Fruit fly (Drosophila melanogaster) whole organism, prepupa: ENCODE data around the gene CG14969.
A peak's percentile ranks its signal among the peaks of the same experiment; 100 is the strongest.

ENCODE experiments used
- CG10631 ChIP-seq: fragments of 200-800 bp; sonication (Bioruptor generic); optimal IDR thresholded peaks from 2 replicates; lab custom pipeline; 2016; ENCODE audit warnings: missing biosample characterization, missing genetic modification characterization
- CG11762 ChIP-seq: fragments of 200-800 bp; sonication (Bioruptor generic); optimal IDR thresholded peaks from 3 replicates; lab custom pipeline; 2016; ENCODE audit warnings: missing biosample characterization, missing genetic modification characterization; ENCODE audit not compliant: insufficient read depth
- CG15336 ChIP-seq: fragments of 200-800 bp; sonication (Bioruptor generic); IDR thresholded peaks from 2 replicates; pipeline ENCODE4 v1.3.6; 2022; ENCODE audit warnings: missing biosample characterization, missing genetic modification characterization
- CG16779 ChIP-seq: fragments of 200-800 bp; sonication (Bioruptor generic); optimal IDR thresholded peaks from 3 replicates; lab custom pipeline; 2017; ENCODE audit warnings: missing biosample characterization, mild to moderate bottlenecking, missing genetic modification characterization
- CG3032 ChIP-seq: fragments of 200-800 bp; optimal IDR thresholded peaks from 2 replicates; lab custom pipeline; 2019; ENCODE audit warnings: missing biosample characterization, mild to moderate bottlenecking, missing genetic modification characterization, moderate library complexity
- CG32006 ChIP-seq: fragments of 200-800 bp; sonication (Bioruptor generic); optimal IDR thresholded peaks from 3 replicates; lab custom pipeline; 2017; ENCODE audit warnings: missing biosample characterization, mild to moderate bottlenecking, missing genetic modification characterization
- CG34406 ChIP-seq: fragments of 200-800 bp; sonication (Bioruptor generic); optimal IDR thresholded peaks from 3 replicates; lab custom pipeline; 2016; ENCODE audit warnings: missing biosample characterization, missing genetic modification characterization
- CG3919 ChIP-seq: fragments of 200-800 bp; sonication (Bioruptor generic); optimal IDR thresholded peaks from 3 replicates; lab custom pipeline; 2016; ENCODE audit warnings: missing biosample characterization, missing genetic modification characterization
- CG6163 ChIP-seq: fragments of 200-800 bp; sonication (Bioruptor generic); IDR thresholded peaks from 3 replicates; pipeline ENCODE4 v1.3.6; 2022; ENCODE audit warnings: missing biosample characterization, missing genetic modification characterization
- CG6276 ChIP-seq: fragments of 200-800 bp; sonication (Bioruptor generic); optimal IDR thresholded peaks from 2 replicates; lab custom pipeline; 2017; ENCODE audit warnings: missing biosample characterization, mild to moderate bottlenecking, missing genetic modification characterization
- CG6792 ChIP-seq: fragments of 200-800 bp; sonication (Bioruptor generic); optimal IDR thresholded peaks from 3 replicates; lab custom pipeline; 2016; ENCODE audit warnings: missing biosample characterization, missing genetic modification characterization
- CG8119 ChIP-seq: fragments of 200-800 bp; sonication (Bioruptor generic); IDR thresholded peaks from 3 replicates; pipeline ENCODE4 v1.3.6; 2022; ENCODE audit warnings: missing biosample characterization, missing genetic modification characterization
- CG8319 ChIP-seq: fragments of 200-800 bp; sonication (Bioruptor generic); optimal IDR thresholded peaks from 3 replicates; lab custom pipeline; 2016; ENCODE audit warnings: missing biosample characterization, missing genetic modification characterization
- CG9139 ChIP-seq: fragments of 200-800 bp; sonication (Bioruptor generic); optimal IDR thresholded peaks from 3 replicates; lab custom pipeline; 2017; ENCODE audit warnings: missing biosample characterization, mild to moderate bottlenecking, missing genetic modification characterization
- Eip78C ChIP-seq: fragments of 200-800 bp; sonication (Bioruptor generic); peaks from one replicate; lab custom pipeline; 2016; ENCODE audit warnings: missing biosample characterization, missing genetic modification characterization
- Eip93F ChIP-seq: fragments of 200-800 bp; sonication (Bioruptor generic); optimal IDR thresholded peaks from 2 replicates; lab custom pipeline; 2016; ENCODE audit warnings: missing biosample characterization, mild to moderate bottlenecking, missing genetic modification characterization
- Ets96B ChIP-seq: fragments of 200-800 bp; optimal IDR thresholded peaks from 2 replicates; lab custom pipeline; 2019; ENCODE audit warnings: missing biosample characterization, mild to moderate bottlenecking, missing genetic modification characterization, moderate library complexity
- Gug ChIP-seq: fragments of 200-800 bp; sonication (Bioruptor generic); IDR thresholded peaks from 2 replicates; pipeline ENCODE4 v1.3.6; 2022; ENCODE audit warnings: missing biosample characterization, missing genetic modification characterization
- Lpt ChIP-seq: fragments of 200-800 bp; sonication (Bioruptor generic); optimal IDR thresholded peaks from 3 replicates; lab custom pipeline; 2016; ENCODE audit warnings: missing biosample characterization, missing genetic modification characterization
- OdsH ChIP-seq: fragments of 200-800 bp; sonication (Bioruptor generic); optimal IDR thresholded peaks from 3 replicates; lab custom pipeline; 2016; ENCODE audit warnings: missing biosample characterization, missing genetic modification characterization
- Smox ChIP-seq: fragments of 200-800 bp; sonication (Bioruptor generic); optimal IDR thresholded peaks from 3 replicates; lab custom pipeline; 2016; ENCODE audit warnings: missing biosample characterization, missing genetic modification characterization
- Sox102F ChIP-seq: fragments of 200-800 bp; sonication (Bioruptor generic); optimal IDR thresholded peaks from 2 replicates; lab custom pipeline; 2016; ENCODE audit warnings: missing biosample characterization, mild to moderate bottlenecking, missing genetic modification characterization
- Sox14 ChIP-seq: fragments of 200-800 bp; sonication (Bioruptor generic); optimal IDR thresholded peaks from 3 replicates; lab custom pipeline; 2016; ENCODE audit warnings: missing biosample characterization, missing genetic modification characterization
- achi ChIP-seq: fragments of 200-800 bp; sonication (Bioruptor generic); optimal IDR thresholded peaks from 3 replicates; lab custom pipeline; 2016; ENCODE audit warnings: missing biosample characterization, missing genetic modification characterization
- acj6 ChIP-seq: fragments of 200-800 bp; sonication (Bioruptor generic); optimal IDR thresholded peaks from 3 replicates; lab custom pipeline; 2016; ENCODE audit warnings: missing biosample characterization, missing genetic modification characterization
- cyc ChIP-seq: fragments of 200-800 bp; sonication (Bioruptor generic); optimal IDR thresholded peaks from 3 replicates; lab custom pipeline; 2016; ENCODE audit warnings: missing biosample characterization, missing genetic modification characterization
- eg ChIP-seq: fragments of 200-800 bp; sonication (Bioruptor generic); IDR thresholded peaks from 3 replicates; pipeline ENCODE4 v1.3.6; 2022; ENCODE audit warnings: missing biosample characterization, missing genetic modification characterization
- esn ChIP-seq: fragments of 200-800 bp; sonication (Bioruptor generic); optimal IDR thresholded peaks from 2 replicates; lab custom pipeline; 2016; ENCODE audit warnings: missing biosample characterization, mild to moderate bottlenecking, missing genetic modification characterization, moderate library complexity
- fd59A ChIP-seq: fragments of 200-800 bp; sonication (Bioruptor generic); optimal IDR thresholded peaks from 2 replicates; lab custom pipeline; 2017; ENCODE audit warnings: missing biosample characterization, mild to moderate bottlenecking, missing genetic modification characterization, missing genetic modification reagents
- fkh ChIP-seq: fragments of 200-800 bp; sonication (Bioruptor generic); optimal IDR thresholded peaks from 3 replicates; lab custom pipeline; 2017; ENCODE audit warnings: missing biosample characterization, mild to moderate bottlenecking, missing genetic modification characterization, moderate library complexity
- net ChIP-seq: fragments of 200-800 bp; sonication (Bioruptor generic); optimal IDR thresholded peaks from 3 replicates; lab custom pipeline; 2016; ENCODE audit warnings: missing biosample characterization, missing genetic modification characterization
- pdm3 ChIP-seq: fragments of 200-800 bp; sonication (Bioruptor generic); optimal IDR thresholded peaks from 3 replicates; lab custom pipeline; 2016; ENCODE audit warnings: missing biosample characterization, missing genetic modification characterization
- salr ChIP-seq, 2 experiments: fragments of 200-800 bp; sonication (Bioruptor generic); optimal IDR thresholded peaks; 3 replicates each; lab custom pipeline; 2016 to 2018; ENCODE audit warnings: missing biosample characterization in 2 of 2, missing genetic modification characterization in 2 of 2, mild to moderate bottlenecking in 1 of 2
- spab ChIP-seq: fragments of 200-800 bp; sonication (Bioruptor generic); optimal IDR thresholded peaks from 2 replicates; lab custom pipeline; 2017; ENCODE audit warnings: missing biosample characterization, mild to moderate bottlenecking, missing genetic modification characterization, missing genetic modification reagents
- ss ChIP-seq, 2 experiments: fragments of 200-800 bp; sonication (Bioruptor generic); optimal IDR thresholded peaks; 2 replicates in 1 of 2; 3 replicates in 1 of 2; lab custom pipeline; 2017 to 2018; ENCODE audit warnings: mild to moderate bottlenecking in 2 of 2, missing biosample characterization in 2 of 2, missing genetic modification characterization in 2 of 2, moderate library complexity in 1 of 2
- svp ChIP-seq: fragments of 200-800 bp; sonication (Bioruptor generic); peaks from one replicate; lab custom pipeline; 2016; ENCODE audit warnings: missing biosample characterization, missing genetic modification characterization
- vri ChIP-seq: fragments of 200-800 bp; sonication (Bioruptor generic); optimal IDR thresholded peaks from 3 replicates; lab custom pipeline; 2016; ENCODE audit warnings: missing biosample characterization, mild to moderate bottlenecking, missing genetic modification characterization

CG14969 gene

dm6 chr3L:3377965-3378292, 43.2 kb upstream of the CG14969 start, which contains the start of gene Ids (continued):
- TF ChIP-seq CG16779 (no peak), Ets96B (tag; lab: Kevin White, UChicago) (peak; percentile 68), acj6 (peak; percentile 72), Sox102F (GFP tag; lab: Kevin White, UChicago) (no peak), Eip78C (GFP tag; lab: Kevin White, UChicago) (peak; percentile 94), Lpt (GFP tag; lab: Kevin White, UChicago) (peak; percentile 54), CG9139 (no peak), CG10631 (GFP tag; lab: Kevin White, UChicago) (no peak), pdm3 (GFP tag; lab: Kevin White, UChicago) (no peak), fkh (GFP tag; lab: Kevin White, UChicago) (peak; percentile 8), net (GFP tag; lab: Kevin White, UChicago) (peak; percentile 73), CG34406 (GFP tag; lab: Kevin White, UChicago) (peak; percentile 78), CG8119 (GFP tag; lab: Robert Waterston, UW) (peak; percentile 80), Smox (GFP tag; lab: Kevin White, UChicago) (peak; percentile 85), esn (GFP tag; lab: Kevin White, UChicago) (peak; percentile 85), salr (GFP tag; optimal IDR thresholded peaks at IDR 0.05; lab: Kevin White, UChicago) (peak in 1 of 2 experiments; percentile 5), CG8319 (GFP tag; lab: Kevin White, UChicago) (peak; percentile 67)

dm6 chr3L:3377247-3377964, 42.6 kb upstream of the CG14969 start:
- no peak for TF ChIP-seq CG34406 (GFP tag; lab: Kevin White, UChicago)
- no peak for TF ChIP-seq Eip93F (GFP tag; lab: Kevin White, UChicago)
- no peak for TF ChIP-seq Sox14 (GFP tag; lab: Kevin White, UChicago)
- no peak for TF ChIP-seq CG3919 (GFP tag; lab: Kevin White, UChicago)
- TF ChIP-seq cyc (GFP tag; lab: Kevin White, UChicago): no peak
- no peak for TF ChIP-seq CG11762 (GFP tag; lab: Kevin White, UChicago)
- no peak for TF ChIP-seq vri (GFP tag; lab: Kevin White, UChicago)
- no peak for TF ChIP-seq CG8319 (GFP tag; lab: Kevin White, UChicago)
- TF ChIP-seq CG6792 (GFP tag; lab: Kevin White, UChicago): no peak
- no peak for TF ChIP-seq CG32006 (GFP tag; lab: Kevin White, UChicago)
- TF ChIP-seq CG6276 (GFP tag; lab: Kevin White, UChicago): no peak
- no peak for TF ChIP-seq CG6163
- TF ChIP-seq achi (GFP tag; lab: Kevin White, UChicago): no peak
- no peak for TF ChIP-seq svp (GFP tag; lab: Kevin White, UChicago)
- TF ChIP-seq OdsH (GFP tag; lab: Kevin White, UChicago): no peak
- no peak for TF ChIP-seq acj6
- no peak for TF ChIP-seq esn (GFP tag; lab: Kevin White, UChicago)
- TF ChIP-seq spab (GFP tag; lab: Kevin White, UChicago): no peak
- no peak for TF ChIP-seq Gug (GFP tag; lab: Robert Waterston, UW)

dm6 chr3L:3376551-3376950, 41.8 kb upstream of the CG14969 start, which contains the start of gene CG12012:
Gene CG12012 (plus strand): TSS chr3L:3376757.
- TF ChIP-seq eg (GFP tag; lab: Robert Waterston, UW): no peak
- TF ChIP-seq CG3032 (tag; lab: Kevin White, UChicago): no peak
- TF ChIP-seq ss (GFP tag; optimal IDR thresholded peaks at IDR 0.05; lab: Kevin White, UChicago): no peak
- no peak for TF ChIP-seq Smox (GFP tag; lab: Kevin White, UChicago)
- no peak for TF ChIP-seq CG15336 (GFP tag; lab: Robert Waterston, UW)
- no peak for TF ChIP-seq CG10631 (GFP tag; lab: Kevin White, UChicago)
- no peak for TF ChIP-seq fd59A (GFP tag; lab: Kevin White, UChicago)
- peak; percentile 90 for TF ChIP-seq Sox14 (GFP tag; lab: Kevin White, UChicago)
